Worm (Caenorhabditis elegans): ENCODE data around the gene Y39E4B.6.
A peak's percentile ranks its signal among the peaks of the same experiment; 100 is the strongest.

DNA sequence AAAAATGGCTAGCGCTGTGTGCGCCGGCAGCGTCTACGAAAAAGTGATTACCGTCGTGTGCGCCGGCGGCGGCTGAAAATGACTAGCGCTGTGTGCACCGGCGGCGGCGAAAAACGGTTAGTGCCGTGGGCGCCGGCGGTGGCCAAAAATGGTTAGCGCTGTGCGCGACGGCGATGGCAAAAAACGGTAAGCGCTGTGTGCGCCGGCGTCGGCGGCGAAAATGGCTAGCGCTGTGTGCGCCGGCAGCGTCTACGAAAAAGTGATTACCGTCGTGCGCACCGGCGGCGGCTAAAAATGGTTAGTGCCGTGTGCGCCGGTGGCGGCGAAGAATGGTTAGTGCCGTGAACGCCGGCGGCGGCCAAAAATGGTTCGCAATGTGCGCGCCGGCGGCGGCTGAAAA is 21.8 kb downstream of the Y39E4B.6 start:
- TF ChIP-seq ztf-29 (GFP tag; IDR thresholded peaks at IDR 0.05): no peak
- no peak for TF ChIP-seq flt-1 (GFP tag; IDR thresholded peaks at IDR 0.05)
- TF ChIP-seq ref-1 (GFP tag; conservative IDR thresholded peaks at IDR 0.05): no peak
- TF ChIP-seq tab-1 (GFP tag; IDR thresholded peaks at IDR 0.05): no peak
- peak; percentile 49; the same call in 1 of the 2 replicates for TF ChIP-seq ztf-23 (GFP tag; IDR thresholded peaks at IDR 0.05)
- TF ChIP-seq T22C8.4 (GFP tag; IDR thresholded peaks at IDR 0.05): no peak
- TF ChIP-seq med-1 (GFP tag; optimal IDR thresholded peaks at IDR 0.05; ENCODE audit: insufficient read depth): no peak
- no peak for TF ChIP-seq klf-2 (GFP tag; conservative IDR thresholded peaks at IDR 0.05)
- no peak for TF ChIP-seq cog-1 (tag; optimal IDR thresholded peaks at IDR 0.05)
